Fruit fly (Drosophila melanogaster): ENCODE results near the gene betaTub85D.

The betaTub85D gene

DNA sequence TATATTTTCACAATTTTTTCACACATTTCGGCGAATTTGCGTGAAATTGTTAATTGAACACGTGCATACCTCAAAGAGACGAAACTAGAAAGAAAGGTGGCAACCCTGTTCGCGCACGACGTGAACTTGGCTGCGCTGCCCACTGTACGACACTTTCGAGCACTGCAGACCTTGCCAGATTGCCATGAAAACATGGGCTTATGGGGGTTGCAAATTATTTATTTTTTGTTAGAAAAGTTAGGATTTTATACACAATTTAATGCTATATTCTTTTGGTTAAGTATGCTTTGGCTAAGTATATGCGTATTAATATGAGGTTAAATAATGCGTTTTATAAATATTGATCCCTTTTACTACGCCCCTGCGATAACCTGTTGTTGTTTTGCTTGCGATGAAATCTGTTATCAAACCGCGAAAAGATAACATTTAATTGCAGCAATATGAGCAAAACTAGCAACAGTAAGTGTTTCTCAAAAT, 8.9 kb downstream of the betaTub85D start, which contains the start of the genes RpL34b and CG8132 (continued):
- TF ChIP-seq CG11695 (GFP tag; IDR thresholded peaks at IDR 0.05) (peak; percentile 94), aop (GFP tag; IDR thresholded peaks at IDR 0.05) (peak; percentile 80), H15 (GFP tag; IDR thresholded peaks at IDR 0.05) (peak; percentile 94), BtbVII (GFP tag; optimal IDR thresholded peaks at IDR 0.05) (peak; percentile 90), Mrtf (GFP tag; IDR thresholded peaks at IDR 0.05) (peak; percentile 94), NfI (GFP tag; optimal IDR thresholded peaks at IDR 0.05) (peak; percentile 98), Atf6 (GFP tag; IDR thresholded peaks at IDR 0.05) (peak; percentile 94), Elba2 (GFP tag; optimal IDR thresholded peaks at IDR 0.05) (peak; percentile 88), Lhr (GFP tag; optimal IDR thresholded peaks at IDR 0.05) (peak; percentile 97), CG31441 (GFP tag; IDR thresholded peaks at IDR 0.05) (peak; percentile 94), CG18619 (GFP tag; optimal IDR thresholded peaks at IDR 0.05) (peak; percentile 96), pita (GFP tag; optimal IDR thresholded peaks at IDR 0.05) (no peak), sna (GFP tag; IDR thresholded peaks at IDR 0.05; ENCODE audit: partially characterized antibody) (no peak; the same call in 1 of the 2 replicates), emc (GFP tag; optimal IDR thresholded peaks at IDR 0.05) (peak; percentile 93), fd96Cb (tag; optimal IDR thresholded peaks at IDR 0.05) (peak; percentile 90), HLH3B (GFP tag; IDR thresholded peaks at IDR 0.05) (peak; percentile 93), CG8290 (GFP tag; optimal IDR thresholded peaks at IDR 0.05) (peak; percentile 95), CG8290 (tag; optimal IDR thresholded peaks at IDR 0.05) (peak; percentile 92 to 97), pum (GFP tag; optimal IDR thresholded peaks at IDR 0.05) (peak; percentile 98), Dp (GFP tag; optimal IDR thresholded peaks at IDR 0.05) (peak; percentile 59), CG12071 (GFP tag; optimal IDR thresholded peaks at IDR 0.05) (peak; percentile 91), CG10431 (GFP tag; optimal IDR thresholded peaks at IDR 0.05) (peak; percentile 93), Oaz (GFP tag; IDR thresholded peaks at IDR 0.05) (peak; percentile 85), CG12659 (GFP tag; optimal IDR thresholded peaks at IDR 0.05) (peak; percentile 99), zf30C (GFP tag; optimal IDR thresholded peaks at IDR 0.05) (peak; percentile 62), Taf1 (GFP tag; IDR thresholded peaks at IDR 0.05) (peak; percentile 89), CG4820 (GFP tag; optimal IDR thresholded peaks at IDR 0.05) (peak; percentile 90), Chrac-16 (GFP tag; optimal IDR thresholded peaks at IDR 0.05) (peak; percentile 96), sr (GFP tag; IDR thresholded peaks at IDR 0.05) (peak; percentile 92), ci (GFP tag; IDR thresholded peaks at IDR 0.05) (peak; percentile 97), Awh (GFP tag; IDR thresholded peaks at IDR 0.05) (peak; percentile 93), CG13624 (GFP tag; optimal IDR thresholded peaks at IDR 0.05) (peak; percentile 97), pb (GFP tag; optimal IDR thresholded peaks at IDR 0.05) (peak; percentile 91), MESR4 (GFP tag; optimal IDR thresholded peaks at IDR 0.05) (peak; percentile 94), maf-S (GFP tag; optimal IDR thresholded peaks at IDR 0.05) (peak; percentile 97), gem (tag; optimal IDR thresholded peaks at IDR 0.05) (peak; percentile 98), CG9932 (GFP tag; IDR thresholded peaks at IDR 0.05) (peak; percentile 98), cato (GFP tag; optimal IDR thresholded peaks at IDR 0.05; ENCODE audit: borderline replicate concordance) (peak; percentile 82), lab (GFP tag; optimal IDR thresholded peaks at IDR 0.05) (peak; percentile 98), prd (optimal IDR thresholded peaks at IDR 0.05) (no peak), prd (GFP tag; IDR thresholded peaks at IDR 0.05) (peak; percentile 97), slbo (GFP tag; IDR thresholded peaks at IDR 0.05) (peak; percentile 98), rib (GFP tag; IDR thresholded peaks at IDR 0.05) (peak; percentile 96), insv (GFP tag; optimal IDR thresholded peaks at IDR 0.05) (peak in 1 of 2 experiments; percentile 87), CG17829 (tag; optimal IDR thresholded peaks at IDR 0.05) (peak; percentile 96), crc (GFP tag; optimal IDR thresholded peaks at IDR 0.05) (peak; percentile 85), Fer3 (tag; optimal IDR thresholded peaks at IDR 0.05) (peak; percentile 96), crol (GFP tag; IDR thresholded peaks at IDR 0.05) (no peak; the same call in 1 of the 2 replicates), ro (GFP tag; IDR thresholded peaks at IDR 0.05) (peak; percentile 93), lov (optimal IDR thresholded peaks at IDR 0.05) (no peak), lov (GFP tag; IDR thresholded peaks at IDR 0.05) (peak; percentile 94), CrebB (tag; optimal IDR thresholded peaks at IDR 0.05) (peak; percentile 94)

All from whole organism, embryonic.